Fruit fly (Drosophila melanogaster): ENCODE measurements around the gene fid.

The fid gene

dm6 chr3R:26008892-26009539 lies 39.1 kb downstream of the fid start (continued):
- TF ChIP-seq CG6276 (GFP tag; optimal IDR thresholded peaks at IDR 0.05) (peak; percentile 93), CG10631 (GFP tag; optimal IDR thresholded peaks at IDR 0.05) (peak; percentile 97), lz (GFP tag; optimal IDR thresholded peaks at IDR 0.05) (peak; percentile 97), Eip75B (GFP tag; optimal IDR thresholded peaks at IDR 0.05) (peak; percentile 98), CG8319 (GFP tag; optimal IDR thresholded peaks at IDR 0.05) (peak; percentile 92), CG34406 (GFP tag; optimal IDR thresholded peaks at IDR 0.05) (peak; percentile 97), Sox102F (GFP tag; optimal IDR thresholded peaks at IDR 0.05) (peak; percentile 98), CG6163 (GFP tag; IDR thresholded peaks at IDR 0.05) (peak; percentile 95), CG8119 (GFP tag; IDR thresholded peaks at IDR 0.05) (peak; percentile 97), CG1621 (tag; optimal IDR thresholded peaks at IDR 0.05) (peak; percentile 96), CG11762 (GFP tag; optimal IDR thresholded peaks at IDR 0.05; ENCODE audit: insufficient read depth) (peak; percentile 96), Sox15 (GFP tag; optimal IDR thresholded peaks at IDR 0.05) (peak; percentile 93), Hr4 (GFP tag; optimal IDR thresholded peaks at IDR 0.05) (peak; percentile 98), Met (GFP tag; optimal IDR thresholded peaks at IDR 0.05) (peak; percentile 99), acj6 (GFP tag; optimal IDR thresholded peaks at IDR 0.05) (peak; percentile 98), eg (GFP tag; IDR thresholded peaks at IDR 0.05) (peak; percentile 91; the same call in 2 of the 3 replicates), CG3919 (GFP tag; optimal IDR thresholded peaks at IDR 0.05) (peak; percentile 99), fd85E (GFP tag; optimal IDR thresholded peaks at IDR 0.05) (peak; percentile 88), Gug (GFP tag; IDR thresholded peaks at IDR 0.05) (peak; percentile 92)

dm6 chr3R:26009766-26010414 lies 40.0 kb downstream of the fid start:
- TF ChIP-seq CG6808 (GFP tag; optimal IDR thresholded peaks at IDR 0.05) (no peak), Eip78C (GFP tag) (peak; percentile 36)

- TF ChIP-seq CG1621 (tag; optimal IDR thresholded peaks at IDR 0.05) (peak; percentile 27), svp (GFP tag) (peak; percentile 44), salr (GFP tag; optimal IDR thresholded peaks at IDR 0.05) (no peak), Ets21C (GFP tag; optimal IDR thresholded peaks at IDR 0.05) (no peak), fkh (GFP tag; optimal IDR thresholded peaks at IDR 0.05) (peak; percentile 37), ss (GFP tag; optimal IDR thresholded peaks at IDR 0.05) (peak; percentile 36 to 86), Sox102F (GFP tag; optimal IDR thresholded peaks at IDR 0.05) (peak; percentile 33), Blimp-1 (GFP tag; optimal IDR thresholded peaks at IDR 0.05) (no peak), net (GFP tag; optimal IDR thresholded peaks at IDR 0.05) (peak; percentile 13), topi (GFP tag; optimal IDR thresholded peaks at IDR 0.05) (no peak), dsx (GFP tag; optimal IDR thresholded peaks at IDR 0.05; ENCODE audit: poor library complexity, severe bottlenecking) (peak; percentile 17), vri (GFP tag; optimal IDR thresholded peaks at IDR 0.05) (peak; percentile 19), CG6808 (GFP tag; optimal IDR thresholded peaks at IDR 0.05) (peak; percentile 25), CG6854 (GFP tag; optimal IDR thresholded peaks at IDR 0.05) (peak; percentile 59)
Measured at dm6 chr3R:26010628-26011027, 40.7 kb downstream of the fid start.

dm6 chr3R:26011542-26011941 lies 41.7 kb downstream of the fid start:
- TF ChIP-seq fkh (GFP tag; optimal IDR thresholded peaks at IDR 0.05): peak; percentile 94
- no peak for TF ChIP-seq CG1621 (tag; optimal IDR thresholded peaks at IDR 0.05)
- peak; percentile 32 for TF ChIP-seq svp (GFP tag)
- no peak for TF ChIP-seq CG11294 (GFP tag; IDR thresholded peaks at IDR 0.05)
- peak; percentile 60 for TF ChIP-seq Eip78C (GFP tag)
- no peak for TF ChIP-seq Ets21C (GFP tag; optimal IDR thresholded peaks at IDR 0.05)
